Fruit fly (Drosophila melanogaster): Measurements from ENCODE around the gene eIF4E7.

DNA sequence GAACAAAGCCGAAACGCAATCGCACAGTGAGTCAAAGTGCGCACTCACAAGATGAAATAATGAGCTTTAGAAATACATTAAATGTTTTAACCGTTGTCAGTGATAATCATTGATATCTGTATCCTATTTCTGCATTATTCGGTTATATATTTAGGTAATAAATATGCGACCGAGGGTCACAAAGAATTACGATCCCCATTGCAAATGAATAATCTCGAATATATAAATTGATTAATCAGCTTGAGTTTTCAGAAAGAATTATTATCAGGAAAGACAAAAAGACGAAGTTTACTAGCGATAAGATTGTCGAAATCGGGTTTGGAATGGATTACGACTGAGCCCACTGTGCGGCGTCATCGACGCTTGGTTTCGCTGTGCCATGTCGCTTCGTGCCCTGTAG lies 8.8 kb upstream of the eIF4E7 start:
- no peak for TF ChIP-seq rn (GFP tag; IDR thresholded peaks at IDR 0.05)
- peak; percentile 32 for TF ChIP-seq CG9948 (tag; optimal IDR thresholded peaks at IDR 0.05)
